Worm (Caenorhabditis elegans): Measurements from ENCODE around the gene sms-5.
"Not testable (repeated sequence)": the region's sequence is repeated elsewhere in the genome, so short reads cannot be mapped to it uniquely, and the experiment has no call there.

Gene sms-5

ce11 chrII:495124-495523, at the start of gene sms-5:
Gene sms-5 (plus strand): TSS chrII:495424.
- no peak for TF ChIP-seq unc-62 (GFP tag; optimal IDR thresholded peaks at IDR 0.05)

- not testable (repeated sequence) for TF ChIP-seq unc-62 (GFP tag; optimal IDR thresholded peaks at IDR 0.05)
Observed at ce11 chrII:454646-455045, 40.6 kb upstream of the sms-5 start, which contains the start of gene W10D9.1. Gene W10D9.1 (plus strand): TSS chrII:454946.

- no peak for TF ChIP-seq unc-62 (GFP tag; optimal IDR thresholded peaks at IDR 0.05)
Observed at ce11 chrII:456371-456770, 38.9 kb upstream of the sms-5 start.

DNA sequence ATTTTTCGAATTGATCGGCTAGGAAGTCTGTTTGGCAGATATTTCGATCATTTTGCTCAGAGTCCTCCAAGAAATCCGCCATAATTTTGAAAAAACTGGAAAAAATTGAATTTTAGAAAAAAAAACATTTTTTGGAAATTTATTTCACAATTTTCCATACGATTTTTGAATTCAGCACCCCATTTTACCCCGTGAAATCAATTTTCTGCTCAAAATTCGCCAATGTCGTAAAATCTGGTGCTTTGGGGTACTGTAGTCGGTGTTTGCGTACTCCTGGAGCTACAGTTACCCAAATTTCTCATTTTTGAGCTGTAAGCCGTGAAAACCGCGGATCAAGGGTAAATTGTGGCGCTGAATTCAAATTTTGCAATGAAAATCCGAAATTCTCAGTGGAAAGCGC, 37.4 kb upstream of the sms-5 start, which contains the start of gene gvd-1:
TSS of gene gvd-1 (minus strand) at position 101 of the 400 bp plus-strand sequence.
- TF ChIP-seq unc-62 (GFP tag; optimal IDR thresholded peaks at IDR 0.05) = no peak

- no peak for TF ChIP-seq unc-62 (GFP tag; optimal IDR thresholded peaks at IDR 0.05)
Observed at ce11 chrII:460835-461234, 34.4 kb upstream of the sms-5 start, which contains the start of gene W10D9.3. Gene W10D9.3 (minus strand): TSS chrII:460935.

DNA sequence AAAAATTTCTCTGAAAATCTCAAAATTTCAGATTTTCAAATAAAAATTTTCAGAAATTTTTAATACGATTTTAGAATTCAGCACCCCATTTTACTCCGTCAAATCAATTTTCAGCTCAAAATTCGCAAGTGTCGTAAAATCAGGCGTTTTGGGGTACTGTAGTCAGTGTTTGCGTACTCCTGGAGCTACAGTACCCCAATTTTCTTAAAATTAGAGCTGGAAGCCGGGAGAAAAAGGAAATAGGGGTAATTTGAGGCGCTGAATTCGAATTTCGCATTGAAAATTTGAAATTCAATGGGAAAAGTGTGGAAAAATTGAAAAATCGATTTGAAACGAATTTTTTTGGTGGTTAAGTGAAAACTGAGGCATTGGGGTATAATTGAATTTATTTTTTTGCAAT, 33.9 kb upstream of the sms-5 start:
- no peak for TF ChIP-seq unc-62 (GFP tag; optimal IDR thresholded peaks at IDR 0.05)

ce11 chrII:467265-467664, 28.0 kb upstream of the sms-5 start, which contains the start of gene nfyb-1:
Gene nfyb-1 (minus strand): TSS chrII:467365.
- TF ChIP-seq unc-62 (GFP tag; optimal IDR thresholded peaks at IDR 0.05) = no peak

DNA sequence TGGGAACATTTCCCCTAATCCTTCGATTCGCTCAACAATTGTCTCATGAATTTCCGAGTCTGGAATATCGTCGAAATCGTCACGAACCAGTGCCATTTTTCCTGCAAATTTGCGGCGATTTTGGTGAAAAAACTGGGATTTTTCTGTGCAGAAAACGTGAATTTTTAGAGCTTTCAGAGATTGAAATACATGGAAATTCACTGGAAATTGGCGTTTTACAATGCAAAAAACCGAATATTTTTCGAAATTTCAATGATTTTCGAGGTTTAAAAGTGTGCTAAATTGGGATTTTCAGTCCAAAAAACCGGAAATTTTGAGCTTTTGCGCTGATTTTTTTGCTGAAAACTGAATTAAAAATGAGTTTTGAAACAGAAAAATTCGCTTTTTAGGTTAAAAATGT, 24.8 kb upstream of the sms-5 start, which contains the start of gene tomm-22:
TSS of gene tomm-22 (minus strand) at position 101 of the 400 bp plus-strand sequence.
- TF ChIP-seq unc-62 (GFP tag; optimal IDR thresholded peaks at IDR 0.05) = no peak

DNA sequence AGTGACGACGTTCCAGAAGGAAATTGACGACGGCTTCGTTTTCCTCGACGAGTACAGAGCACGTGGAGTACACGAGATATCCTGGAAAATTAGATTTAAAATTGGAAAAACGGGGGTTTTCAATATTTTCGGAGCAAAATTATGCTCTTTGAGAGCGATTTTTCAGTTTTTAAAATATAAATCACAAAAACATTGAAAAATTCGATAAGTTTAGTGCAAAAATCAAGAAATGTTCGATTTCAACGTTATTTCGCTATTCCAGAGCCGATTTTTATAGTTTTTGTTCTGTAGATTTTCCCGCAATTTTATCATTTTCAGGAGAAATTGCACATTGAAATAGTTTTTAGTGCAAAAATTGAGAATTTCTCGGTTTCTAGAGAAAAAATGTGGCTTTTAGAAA, 22.0 kb upstream of the sms-5 start, which contains the start of gene W07E6.5:
TSS of gene W07E6.5 (plus strand) at position 301 of the 400 bp plus-strand sequence.
- TF ChIP-seq unc-62 (GFP tag; optimal IDR thresholded peaks at IDR 0.05) = no peak

DNA sequence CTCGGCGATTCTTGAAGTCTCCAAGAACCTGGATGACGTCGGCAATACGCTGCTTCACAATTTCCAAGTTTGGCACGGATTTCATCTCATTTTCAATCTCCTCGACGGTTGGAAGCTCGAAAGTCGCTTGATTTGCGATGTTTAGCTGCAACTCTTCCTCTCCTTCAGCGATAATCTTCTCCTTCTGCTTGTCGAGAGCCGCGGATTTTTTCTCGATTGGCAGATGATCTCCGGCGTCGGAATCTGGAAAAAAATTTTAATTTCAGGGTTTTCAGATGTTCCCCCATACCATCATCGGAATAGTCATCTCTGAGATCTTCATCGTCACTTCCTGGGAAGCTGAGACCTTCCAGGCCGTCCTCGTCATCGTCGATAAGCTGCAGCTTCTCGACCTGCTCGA, 19.9 kb upstream of the sms-5 start:
- TF ChIP-seq unc-62 (GFP tag; optimal IDR thresholded peaks at IDR 0.05) = no peak

ce11 chrII:475890-476420, 19.3 kb upstream of the sms-5 start, which contains the start of gene nsun-1:
Gene nsun-1 (minus strand): TSS chrII:475940.
- TF ChIP-seq unc-62 (GFP tag; optimal IDR thresholded peaks at IDR 0.05) = no peak

DNA sequence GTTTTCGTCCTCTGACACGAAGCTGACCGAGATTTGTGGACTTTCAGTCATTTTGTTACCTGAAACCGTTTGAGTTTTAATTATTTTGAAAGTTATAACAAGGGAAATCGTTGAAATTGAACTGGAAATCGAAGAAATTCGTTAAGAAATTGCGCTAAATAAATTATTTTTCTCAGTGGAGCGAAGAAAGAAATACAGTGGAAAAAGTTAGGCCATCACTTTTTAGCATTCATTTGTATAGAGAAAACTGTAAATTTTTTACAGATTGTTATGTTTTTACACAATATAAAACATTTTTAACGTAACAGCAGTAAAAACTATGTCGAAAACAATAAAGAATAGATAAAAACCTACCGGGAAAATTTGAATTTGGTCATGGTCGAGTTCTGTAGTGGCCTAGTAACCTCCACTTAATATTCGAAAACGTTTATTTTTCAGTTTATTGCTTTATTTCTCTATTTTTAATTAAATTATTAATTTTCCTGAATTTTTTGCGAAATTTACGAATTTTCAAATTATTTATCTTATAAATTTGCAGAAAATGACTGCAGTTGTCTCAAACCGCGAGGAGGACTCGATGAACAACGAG, 10.8 kb upstream of the sms-5 start, which contains the start of the genes gldi-1 and prp-21:
TSS of gene gldi-1 (minus strand) at position 51 of the 589 bp plus-strand sequence.
TSS of gene prp-21 (plus strand) at position 539 of the 589 bp plus-strand sequence.
- no peak for TF ChIP-seq unc-62 (GFP tag; optimal IDR thresholded peaks at IDR 0.05)

DNA sequence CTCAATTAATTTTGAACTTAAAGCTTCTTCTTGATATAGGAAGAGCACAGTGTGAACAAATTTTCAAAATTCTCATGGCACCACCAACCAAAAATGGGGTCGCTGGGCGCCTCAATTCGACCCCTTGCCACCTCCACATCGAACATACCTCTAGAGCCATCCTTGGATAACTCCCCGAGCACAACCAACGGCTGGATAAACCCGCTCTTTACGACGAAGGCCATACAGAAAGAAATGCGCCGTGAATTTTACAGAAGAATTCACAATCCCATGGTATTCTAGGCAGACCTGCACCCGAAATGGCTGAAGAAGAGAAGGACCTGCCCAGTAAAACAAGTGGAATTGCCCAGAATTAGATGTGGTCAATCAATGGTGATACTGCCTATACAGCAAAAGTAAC, 7.4 kb downstream of the sms-5 start:
- TF ChIP-seq unc-62 (GFP tag; optimal IDR thresholded peaks at IDR 0.05) = no peak

DNA sequence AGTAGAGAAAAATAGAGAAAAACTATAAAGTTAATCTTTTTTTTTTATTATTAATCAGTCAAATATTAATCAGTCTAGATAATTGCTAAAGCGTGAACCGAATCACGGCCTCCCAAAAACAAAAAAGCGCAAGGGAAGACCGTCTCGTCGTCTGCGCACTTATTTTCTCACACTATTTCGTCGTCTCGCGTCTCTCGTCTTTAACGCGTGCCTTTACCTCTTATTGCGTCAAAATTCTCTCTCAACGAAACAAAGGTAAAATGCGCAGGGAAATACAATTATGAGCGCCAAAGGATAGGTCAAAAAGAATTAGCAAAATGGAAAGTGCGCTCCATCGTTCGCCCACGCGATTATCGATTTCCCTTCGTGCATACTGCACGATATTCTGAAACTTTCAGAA, 10.8 kb downstream of the sms-5 start:
- no peak for TF ChIP-seq unc-62 (GFP tag; optimal IDR thresholded peaks at IDR 0.05)

DNA sequence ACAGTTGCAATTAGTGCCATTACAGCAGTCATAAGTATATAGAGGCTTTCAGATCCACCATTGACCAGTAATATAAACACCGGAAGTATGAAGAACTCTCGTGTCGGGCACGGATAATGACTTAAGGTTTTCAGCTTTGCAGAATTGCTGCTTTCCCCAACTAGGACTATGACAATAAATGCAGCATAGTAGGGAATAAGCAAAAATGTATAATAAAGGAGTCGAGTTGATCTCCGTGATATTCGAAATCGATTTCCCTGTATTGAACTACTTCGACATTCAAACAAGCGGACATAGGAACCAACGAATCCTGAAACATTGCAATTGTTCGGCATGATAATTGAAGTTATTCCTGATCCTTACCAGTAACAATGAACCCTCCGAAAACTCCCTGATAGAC, 13.4 kb downstream of the sms-5 start:
- no peak for TF ChIP-seq unc-62 (GFP tag; optimal IDR thresholded peaks at IDR 0.05)

- TF ChIP-seq unc-62 (GFP tag; optimal IDR thresholded peaks at IDR 0.05) = no peak
Observed at ce11 chrII:509230-509629, 14.0 kb downstream of the sms-5 start, which contains the start of gene srh-105. Gene srh-105 (minus strand): TSS chrII:509330.

DNA sequence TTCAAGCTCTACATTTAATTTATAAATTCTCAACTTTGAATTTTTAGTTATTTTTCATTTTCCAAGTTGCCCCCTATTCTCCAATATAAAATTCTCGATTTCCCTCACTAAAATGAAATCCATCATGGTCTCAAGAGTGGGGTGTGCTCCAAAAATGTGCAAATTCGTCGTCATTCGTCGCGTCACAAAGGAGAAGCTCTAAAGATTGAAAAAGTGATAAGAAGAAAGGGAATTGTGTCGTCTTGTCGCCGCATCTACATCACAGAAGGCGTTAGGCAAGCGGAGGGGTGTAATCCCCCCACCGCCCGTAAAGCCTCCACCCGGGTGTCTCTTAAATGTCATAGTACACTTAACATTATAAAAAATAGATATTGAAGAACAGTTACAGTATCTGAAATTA, 16.7 kb downstream of the sms-5 start:
- TF ChIP-seq unc-62 (GFP tag; optimal IDR thresholded peaks at IDR 0.05) = no peak
